Fruit fly (Drosophila melanogaster): ENCODE measurements around the gene CG32240.

Gene CG32240

DNA sequence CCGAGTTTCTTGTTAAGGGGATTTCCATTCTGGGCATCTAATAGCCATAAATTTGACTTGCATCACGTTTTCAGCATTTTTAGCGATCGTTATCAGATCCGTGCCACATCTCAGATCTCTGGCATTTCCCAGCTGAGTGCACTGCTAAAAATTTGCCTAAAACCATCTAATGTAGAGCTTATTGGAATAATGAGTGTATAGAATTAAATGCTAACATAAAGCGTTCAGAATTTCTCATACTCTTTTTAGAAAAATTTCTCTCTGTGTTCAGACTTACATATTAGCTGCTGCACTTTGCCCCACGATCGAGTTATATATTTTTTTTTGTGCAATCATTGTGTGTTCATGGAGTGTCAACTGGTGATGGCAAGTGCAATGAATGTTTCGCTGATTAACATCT is 26.3 kb upstream of the CG32240 start (continued):
- TF ChIP-seq Sox102F (GFP tag; optimal IDR thresholded peaks at IDR 0.05) (peak; percentile 23), stc (GFP tag; IDR thresholded peaks at IDR 0.05) (peak; percentile 8; the same call in 1 of the 2 replicates), Oli (tag; optimal IDR thresholded peaks at IDR 0.05) (peak; percentile 16), CG2875 (GFP tag; optimal IDR thresholded peaks at IDR 0.05) (no peak), yki (optimal IDR thresholded peaks at IDR 0.05) (no peak), CG1603 (tag; optimal IDR thresholded peaks at IDR 0.05) (peak; percentile 14), CG7357 (GFP tag; IDR thresholded peaks at IDR 0.05) (no peak), CG16815 (GFP tag; optimal IDR thresholded peaks at IDR 0.05) (no peak), eve (GFP tag; optimal IDR thresholded peaks at IDR 0.05) (peak in 1 of 2 experiments; percentile 5), Abd-B (GFP tag; optimal IDR thresholded peaks at IDR 0.05) (no peak), crol (GFP tag; IDR thresholded peaks at IDR 0.05) (no peak), tap (tag; optimal IDR thresholded peaks at IDR 0.05) (no peak), pum (GFP tag; optimal IDR thresholded peaks at IDR 0.05) (peak; percentile 3), chn (GFP tag; optimal IDR thresholded peaks at IDR 0.05) (peak; percentile 37), Bteb2 (GFP tag; optimal IDR thresholded peaks at IDR 0.05) (no peak), grn (GFP tag; optimal IDR thresholded peaks at IDR 0.05) (peak; percentile 42), Xbp1 (GFP tag; optimal IDR thresholded peaks at IDR 0.05) (peak; percentile 10), CG1647 (GFP tag; optimal IDR thresholded peaks at IDR 0.05) (no peak), CG13424 (tag; optimal IDR thresholded peaks at IDR 0.05) (no peak), crc (GFP tag; optimal IDR thresholded peaks at IDR 0.05) (no peak), pzg (GFP tag; optimal IDR thresholded peaks at IDR 0.05) (no peak), ara (GFP tag; IDR thresholded peaks at IDR 0.05) (no peak), dpn (GFP tag; optimal IDR thresholded peaks at IDR 0.05) (no peak), CG3726 (GFP tag; IDR thresholded peaks at IDR 0.05) (no peak), row (GFP tag; IDR thresholded peaks at IDR 0.05) (peak; percentile 34; the same call in 1 of the 3 replicates), Mad (GFP tag; optimal IDR thresholded peaks at IDR 0.05) (no peak), Rx (GFP tag; IDR thresholded peaks at IDR 0.05) (0 out of 2 replicates have a peak, but pooled peaks have one; percentile 9), dm (GFP tag; optimal IDR thresholded peaks at IDR 0.05) (no peak), Atf-2 (GFP tag; optimal IDR thresholded peaks at IDR 0.05) (no peak), bsh (GFP tag; optimal IDR thresholded peaks at IDR 0.05) (peak; percentile 33 to 38), prd (optimal IDR thresholded peaks at IDR 0.05) (no peak), prd (GFP tag; IDR thresholded peaks at IDR 0.05) (peak; percentile 25; the same call in 1 of the 3 replicates), nerfin-1 (tag; optimal IDR thresholded peaks at IDR 0.05) (no peak), CG6254 (GFP tag; optimal IDR thresholded peaks at IDR 0.05) (no peak), CG3065 (GFP tag; optimal IDR thresholded peaks at IDR 0.05) (no peak), CG11398 (GFP tag; optimal IDR thresholded peaks at IDR 0.05) (no peak), zf30C (GFP tag; optimal IDR thresholded peaks at IDR 0.05) (peak; percentile 26)

DNA sequence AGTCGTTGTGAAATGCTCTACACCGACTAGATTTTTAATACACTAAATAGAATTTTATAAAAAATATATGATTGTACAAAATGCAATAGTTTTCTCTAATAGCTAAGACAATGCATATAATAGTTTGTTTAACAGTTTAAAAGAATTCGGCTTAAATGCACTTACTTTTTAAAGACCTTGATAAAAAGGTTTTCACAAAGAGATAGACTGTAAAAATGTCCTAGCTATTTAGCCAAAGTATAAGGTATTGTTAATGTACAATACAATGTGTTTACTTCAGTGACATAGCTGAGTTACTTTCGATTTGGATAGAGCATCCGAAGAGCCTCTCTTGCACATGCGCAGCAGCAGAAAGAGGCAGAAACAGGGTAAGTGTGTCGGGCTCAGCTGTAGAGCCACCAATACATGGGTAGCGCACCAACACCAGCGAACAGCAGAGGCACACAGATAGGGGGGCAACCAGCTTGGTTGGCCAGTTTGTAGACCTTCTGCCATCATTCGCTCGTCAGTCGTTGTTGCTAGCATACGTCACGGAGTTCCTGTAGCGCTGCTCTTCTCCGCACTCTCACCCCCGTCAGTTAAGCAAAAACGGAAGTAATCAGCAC is 25.3 kb upstream of the CG32240 start, which contains the start of gene TP53INP:
Gene TP53INP, plus strand, starts transcription at position 291 of the 605 bp plus-strand sequence.
- peak; percentile 61 for TF ChIP-seq CG6854 (GFP tag; optimal IDR thresholded peaks at IDR 0.05)
- TF ChIP-seq gfzf (GFP tag; optimal IDR thresholded peaks at IDR 0.05): no peak
- TF ChIP-seq oc (tag; optimal IDR thresholded peaks at IDR 0.05): peak; percentile 75
- peak; percentile 72 for TF ChIP-seq CG30431 (GFP tag; optimal IDR thresholded peaks at IDR 0.05)
- TF ChIP-seq toy (GFP tag; IDR thresholded peaks at IDR 0.05): no peak
- TF ChIP-seq CG4282 (GFP tag; optimal IDR thresholded peaks at IDR 0.05): no peak
- TF ChIP-seq CG11247 (GFP tag; IDR thresholded peaks at IDR 0.05): 0 out of 2 replicates have a peak, but pooled peaks have one; percentile 28
- no peak for TF ChIP-seq fd64A (GFP tag; optimal IDR thresholded peaks at IDR 0.05)
- peak; percentile 93 for TF ChIP-seq CG13424 (tag; optimal IDR thresholded peaks at IDR 0.05)
- peak; percentile 19 for TF ChIP-seq grn (GFP tag; optimal IDR thresholded peaks at IDR 0.05)
- TF ChIP-seq sr (GFP tag; IDR thresholded peaks at IDR 0.05): no peak
- no peak for TF ChIP-seq h (optimal IDR thresholded peaks at IDR 0.05)
- TF ChIP-seq CG6683 (GFP tag; optimal IDR thresholded peaks at IDR 0.05): peak; percentile 63
- peak; percentile 36 for TF ChIP-seq NC2α (GFP tag; optimal IDR thresholded peaks at IDR 0.05)
- peak; percentile 54 for TF ChIP-seq disco-r (GFP tag; optimal IDR thresholded peaks at IDR 0.05)
- TF ChIP-seq schlank (tag; optimal IDR thresholded peaks at IDR 0.05): peak; percentile 69
- peak; percentile 93 for TF ChIP-seq CG10979 (tag; optimal IDR thresholded peaks at IDR 0.05)
- TF ChIP-seq chm (GFP tag; IDR thresholded peaks at IDR 0.05): peak; percentile 62

Measured in whole organism, embryonic.